Fruit fly (Drosophila melanogaster) whole organism, adult: ENCODE results near the gene PGRP-LC.

ENCODE experiments used
- CG11617 ChIP-seq: fragments of 200-800 bp; sonication (Bioruptor generic); optimal IDR thresholded peaks from 2 replicates; lab custom pipeline; 2017; ENCODE audit warnings: mild to moderate bottlenecking, missing biosample characterization, missing genetic modification reagents, missing genetic modification characterization
- CG12768 ChIP-seq: fragments of 200-800 bp; sonication (Bioruptor generic); optimal IDR thresholded peaks from 2 replicates; lab custom pipeline; 2017; ENCODE audit warnings: missing biosample characterization, missing genetic modification characterization, mild to moderate bottlenecking, moderate library complexity, missing genetic modification reagents
- CG14711 ChIP-seq: fragments of 200-800 bp; sonication (Bioruptor generic); optimal IDR thresholded peaks from 2 replicates; lab custom pipeline; 2018; ENCODE audit warnings: missing biosample characterization, mild to moderate bottlenecking, missing genetic modification characterization, moderate library complexity
- CG1620 ChIP-seq: fragments of 200-800 bp; sonication (Bioruptor generic); optimal IDR thresholded peaks from 2 replicates; lab custom pipeline; 2016; ENCODE audit warnings: missing biosample characterization, missing genetic modification characterization
- CG33017 ChIP-seq: fragments of 200-800 bp; sonication (Bioruptor generic); optimal IDR thresholded peaks from 2 replicates; lab custom pipeline; 2018; ENCODE audit warnings: missing biosample characterization, mild to moderate bottlenecking, missing genetic modification characterization, moderate library complexity
- CG5204 ChIP-seq: fragments of 200-800 bp; sonication (Bioruptor generic); optimal IDR thresholded peaks from 2 replicates; lab custom pipeline; 2016; ENCODE audit warnings: missing biosample characterization, missing genetic modification characterization
- CG7045 ChIP-seq: fragments of 200-800 bp; sonication (Bioruptor generic); optimal IDR thresholded peaks from 2 replicates; lab custom pipeline; 2017; ENCODE audit warnings: missing biosample characterization, mild to moderate bottlenecking, missing genetic modification characterization
- CG7101 ChIP-seq: fragments of 200-800 bp; sonication (Bioruptor generic); optimal IDR thresholded peaks from 2 replicates; lab custom pipeline; 2018; ENCODE audit warnings: missing biosample characterization, mild to moderate bottlenecking, missing genetic modification characterization, moderate library complexity
- Clk ChIP-seq: fragments of 200-800 bp; sonication (Bioruptor generic); optimal IDR thresholded peaks from 2 replicates; lab custom pipeline; 2017; ENCODE audit warnings: missing biosample characterization, missing genetic modification characterization
- Crg-1 ChIP-seq: fragments of 200-800 bp; sonication (Bioruptor generic); optimal IDR thresholded peaks from 2 replicates; lab custom pipeline; 2016; ENCODE audit warnings: missing biosample characterization, missing genetic modification characterization
- Hr96 ChIP-seq: fragments of 200-800 bp; sonication (Bioruptor generic); optimal IDR thresholded peaks from 2 replicates; lab custom pipeline; 2016; ENCODE audit warnings: missing biosample characterization, missing genetic modification characterization
- Mnt ChIP-seq: fragments of 200-800 bp; sonication (Bioruptor generic); optimal IDR thresholded peaks from 2 replicates; lab custom pipeline; 2016; ENCODE audit warnings: missing biosample characterization, mild to moderate bottlenecking, missing genetic modification characterization
- bab1 ChIP-seq: fragments of 200-800 bp; sonication (Bioruptor generic); optimal IDR thresholded peaks from 3 replicates; lab custom pipeline; 2019; ENCODE audit warnings: missing biosample characterization, mild to moderate bottlenecking, missing genetic modification characterization, moderate library complexity
- cic ChIP-seq: fragments of 200-800 bp; sonication (Bioruptor generic); optimal IDR thresholded peaks from 2 replicates; lab custom pipeline; 2017; ENCODE audit warnings: missing biosample characterization, mild to moderate bottlenecking, missing genetic modification characterization, moderate library complexity
- cnc ChIP-seq, 2 experiments: fragments of >200 bp; optimal IDR thresholded peaks; 2 replicates each; lab custom pipeline; 2017
- kay ChIP-seq: fragments of 200-800 bp; sonication (Bioruptor generic); peaks from one replicate; lab custom pipeline; 2016; ENCODE audit warnings: missing biosample characterization, missing genetic modification characterization, borderline replicate concordance
- ovo ChIP-seq: fragments of 200-800 bp; sonication (Bioruptor generic); optimal IDR thresholded peaks from 2 replicates; lab custom pipeline; 2016; ENCODE audit warnings: missing biosample characterization, missing genetic modification characterization
- pad ChIP-seq: fragments of 200-800 bp; sonication (Bioruptor generic); optimal IDR thresholded peaks from 3 replicates; lab custom pipeline; 2017; ENCODE audit warnings: missing biosample characterization, missing genetic modification characterization, mild to moderate bottlenecking, moderate library complexity, missing genetic modification reagents
- tj ChIP-seq: fragments of 200-800 bp; sonication (Bioruptor generic); optimal IDR thresholded peaks from 3 replicates; lab custom pipeline; 2017; ENCODE audit warnings: missing biosample characterization, mild to moderate bottlenecking, missing genetic modification characterization, moderate library complexity
- toe ChIP-seq: fragments of 200-800 bp; sonication (Bioruptor generic); optimal IDR thresholded peaks from 2 replicates; lab custom pipeline; 2016; ENCODE audit warnings: missing biosample characterization, missing genetic modification characterization

PGRP-LC gene

dm6 chr3L:9340839-9341238 is 2.2 kb downstream of the PGRP-LC start:
- TF ChIP-seq cnc (optimal IDR thresholded peaks at IDR 0.05; lab: Kevin White, UChicago) = no peak
- TF ChIP-seq cic (GFP tag; lab: Kevin White, UChicago) = peak; percentile 21
- peak; percentile 2 for TF ChIP-seq CG12768 (GFP tag; lab: Kevin White, UChicago)
- no peak for TF ChIP-seq tj
- no peak for TF ChIP-seq CG33017 (tag; lab: Kevin White, UChicago)
- TF ChIP-seq Clk (GFP tag; lab: Kevin White, UChicago) = no peak
- TF ChIP-seq CG1620 = no peak
- TF ChIP-seq Hr96 = no peak
- no peak for TF ChIP-seq CG7101
- TF ChIP-seq CG5204 = no peak
- TF ChIP-seq kay (GFP tag; lab: Kevin White, UChicago) = no peak
- TF ChIP-seq CG14711 (tag; lab: Kevin White, UChicago) = no peak
- no peak for TF ChIP-seq bab1

dm6 chr3L:9343963-9344362 is 5.4 kb downstream of the PGRP-LC start:
- no peak for TF ChIP-seq Hr96
- peak; percentile 42 for TF ChIP-seq CG12768 (GFP tag; lab: Kevin White, UChicago)
- TF ChIP-seq cic (GFP tag; lab: Kevin White, UChicago) = no peak

dm6 chr3L:9345157-9345556 is 6.5 kb downstream of the PGRP-LC start:
- TF ChIP-seq CG14711 (tag; lab: Kevin White, UChicago) (no peak), CG11617 (GFP tag; lab: Kevin White, UChicago) (no peak), cic (GFP tag; lab: Kevin White, UChicago) (no peak), Hr96 (no peak), CG5204 (no peak), CG7045 (no peak), Clk (GFP tag; lab: Kevin White, UChicago) (no peak), cnc (optimal IDR thresholded peaks at IDR 0.05; lab: Kevin White, UChicago) (no peak), CG7101 (no peak), kay (GFP tag; lab: Kevin White, UChicago) (no peak), toe (no peak)

dm6 chr3L:9349314-9349733 is 10.7 kb downstream of the PGRP-LC start, which contains the start of gene PGRP-LF:
Gene PGRP-LF (plus strand): TSS chr3L:9349609.
- TF ChIP-seq tj = no peak
- TF ChIP-seq Crg-1 (GFP tag; lab: Kevin White, UChicago) = no peak
- TF ChIP-seq CG14711 (tag; lab: Kevin White, UChicago) = no peak
- no peak for TF ChIP-seq CG7045
- peak; percentile 85 for TF ChIP-seq CG12768 (GFP tag; lab: Kevin White, UChicago)
- TF ChIP-seq Clk (GFP tag; lab: Kevin White, UChicago) = peak; percentile 5
- TF ChIP-seq cic (GFP tag; lab: Kevin White, UChicago) = peak; percentile 92
- no peak for TF ChIP-seq ovo (GFP tag; lab: Kevin White, UChicago)
- no peak for TF ChIP-seq CG1620
- TF ChIP-seq bab1 = peak; percentile 24
- no peak for TF ChIP-seq cnc (optimal IDR thresholded peaks at IDR 0.05; lab: Kevin White, UChicago)
- TF ChIP-seq CG5204 = peak; percentile 38
- no peak for TF ChIP-seq pad (GFP tag; lab: Kevin White, UChicago)
- TF ChIP-seq Hr96 = peak; percentile 36
- TF ChIP-seq toe = peak; percentile 50
- TF ChIP-seq kay (GFP tag; lab: Kevin White, UChicago) = peak; percentile 99
- peak; percentile 7 for TF ChIP-seq CG11617 (GFP tag; lab: Kevin White, UChicago)
- TF ChIP-seq CG7101 = peak; percentile 54
- peak; percentile 74 for TF ChIP-seq CG33017 (tag; lab: Kevin White, UChicago)
- peak; percentile 60 for TF ChIP-seq Mnt (GFP tag; lab: Kevin White, UChicago)

dm6 chr3L:9353733-9354132 is 15.1 kb downstream of the PGRP-LC start, which contains the start of gene CG32040:
Gene CG32040 (plus strand): TSS chr3L:9354033.
- TF ChIP-seq CG33017 (tag; lab: Kevin White, UChicago) (no peak), bab1 (no peak)

dm6 chr3L:9355555-9355954 is 16.9 kb downstream of the PGRP-LC start:
- TF ChIP-seq ovo (GFP tag; lab: Kevin White, UChicago) = no peak
- TF ChIP-seq toe = no peak
- TF ChIP-seq CG7101 = no peak
- TF ChIP-seq CG12768 (GFP tag; lab: Kevin White, UChicago) = no peak
- TF ChIP-seq CG1620 = no peak
- TF ChIP-seq cic (GFP tag; lab: Kevin White, UChicago) = peak; percentile 57
- no peak for TF ChIP-seq tj
- TF ChIP-seq CG14711 (tag; lab: Kevin White, UChicago) = no peak
- TF ChIP-seq CG33017 (tag; lab: Kevin White, UChicago) = no peak
- TF ChIP-seq cnc (optimal IDR thresholded peaks at IDR 0.05; lab: Kevin White, UChicago) = no peak
- peak; percentile 83 for TF ChIP-seq kay (GFP tag; lab: Kevin White, UChicago)
- no peak for TF ChIP-seq bab1
- no peak for TF ChIP-seq CG11617 (GFP tag; lab: Kevin White, UChicago)
- TF ChIP-seq Hr96 = no peak
- TF ChIP-seq Crg-1 (GFP tag; lab: Kevin White, UChicago) = no peak
- no peak for TF ChIP-seq CG7045
- no peak for TF ChIP-seq Clk (GFP tag; lab: Kevin White, UChicago)
- TF ChIP-seq Mnt (GFP tag; lab: Kevin White, UChicago) = peak; percentile 3
- no peak for TF ChIP-seq CG5204
- TF ChIP-seq pad (GFP tag; lab: Kevin White, UChicago) = no peak

dm6 chr3L:9356138-9356753 is 17.6 kb downstream of the PGRP-LC start:
- no peak for TF ChIP-seq pad (GFP tag; lab: Kevin White, UChicago)
- TF ChIP-seq CG14711 (tag; lab: Kevin White, UChicago) = no peak
- no peak for TF ChIP-seq CG7045
- no peak for TF ChIP-seq toe
- TF ChIP-seq Clk (GFP tag; lab: Kevin White, UChicago) = no peak
